Worm (Caenorhabditis elegans) whole organism, early embryonic: ENCODE data around the gene srgp-1.

ENCODE experiments used
- aly-1 ChIP-seq: sonication (generic microtip); optimal IDR thresholded peaks from 2 replicates; lab custom pipeline; 2016; ENCODE audit warnings: missing genetic modification characterization, missing compliant biosample characterization
- ama-1 ChIP-seq: fragments of 150-350 bp; optimal IDR thresholded peaks from 2 replicates; lab custom pipeline; 2014
- ceh-36 ChIP-seq: sonication (generic microtip); optimal IDR thresholded peaks from 2 replicates; lab custom pipeline; 2016; ENCODE audit warnings: missing genetic modification characterization, inconsistent platforms, missing compliant biosample characterization
- flt-1 ChIP-seq: fragments of 200-800 bp; sonication (Bioruptor generic); IDR thresholded peaks from 2 replicates; pipeline ENCODE4 v1.3.6; 2022; ENCODE audit warnings: missing genetic modification characterization, missing compliant biosample characterization
- pes-1 ChIP-seq: fragments of 200-800 bp; sonication (Bioruptor generic); IDR thresholded peaks from 2 replicates; pipeline ENCODE4 v1.3.6; 2022; ENCODE audit warnings: missing genetic modification reagents, missing genetic modification characterization, missing compliant biosample characterization

DNA sequence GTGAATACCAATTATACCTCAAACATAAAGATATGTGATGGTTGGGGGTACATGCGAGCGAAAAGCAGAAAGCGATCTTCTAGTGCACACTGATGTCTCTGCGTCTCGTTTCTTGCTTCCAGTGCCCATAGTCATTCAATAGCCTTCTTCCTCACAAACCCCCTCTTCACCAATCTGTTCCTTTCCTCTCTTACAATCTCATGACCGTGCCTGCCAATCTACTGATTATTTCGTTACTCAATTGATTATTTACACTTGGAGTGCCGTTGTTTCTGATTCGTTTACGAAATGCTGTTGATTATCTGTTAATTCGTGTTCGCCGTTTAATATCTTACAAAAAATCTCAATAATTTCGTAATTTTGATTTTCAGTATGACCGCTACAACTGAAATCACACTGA lies 14.6 kb downstream of the srgp-1 start:
- TF ChIP-seq ama-1 (lab: Kevin White, UChicago) (no peak), flt-1 (GFP tag; lab: Robert Waterston, UW) (no peak), ceh-36 (tag; lab: Kevin White, UChicago) (no peak), pes-1 (GFP tag; lab: Robert Waterston, UW) (no peak), aly-1 (tag; lab: Kevin White, UChicago) (no peak)
